Worm (Caenorhabditis elegans): ENCODE data around the gene srx-12.
A peak's percentile ranks its signal among the peaks of the same experiment; 100 is the strongest.

srx-12 gene

DNA sequence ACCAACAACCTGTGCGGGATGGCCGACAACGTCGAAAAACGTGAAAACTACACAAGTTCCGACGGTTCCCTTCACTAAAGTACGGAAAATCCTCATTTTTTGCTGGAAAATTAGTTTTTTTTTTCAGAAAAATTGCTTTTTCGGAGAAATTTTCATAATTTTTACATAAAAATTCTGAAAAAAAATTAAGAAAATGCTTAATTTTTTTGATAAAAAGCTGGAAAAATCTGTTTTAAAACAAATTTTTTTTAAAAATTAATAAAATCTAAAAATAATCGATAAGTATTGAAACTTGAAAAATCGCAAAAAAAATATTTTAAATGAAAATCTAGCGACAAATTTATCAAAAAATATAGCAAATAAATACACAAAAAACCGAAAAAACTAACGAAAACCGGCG lies 40.0 kb upstream of the srx-12 start, which contains the start of gene immp-2:
immp-2 (minus strand) TSS at position 101 of the 400 bp plus-strand sequence.
- no peak for TF ChIP-seq madf-3 (GFP tag; IDR thresholded peaks at IDR 0.05)
- TF ChIP-seq nfya-1 (tag; optimal IDR thresholded peaks at IDR 0.05; ENCODE audit: borderline replicate concordance, insufficient read depth): no peak
- TF ChIP-seq nhr-120 (GFP tag; IDR thresholded peaks at IDR 0.05): no peak
- no peak for TF ChIP-seq T07F8.4 (tag; optimal IDR thresholded peaks at IDR 0.05)
- TF ChIP-seq B0336.3 (GFP tag; IDR thresholded peaks at IDR 0.05): no peak
- TF ChIP-seq F52B5.7 (tag; optimal IDR thresholded peaks at IDR 0.05): no peak
- TF ChIP-seq unc-130 (GFP tag; optimal IDR thresholded peaks at IDR 0.05): no peak
- no peak for TF ChIP-seq ekl-4 (GFP tag; IDR thresholded peaks at IDR 0.05)
- TF ChIP-seq efl-1 (GFP tag; optimal IDR thresholded peaks at IDR 0.05): no peak
- TF ChIP-seq die-1 (tag; optimal IDR thresholded peaks at IDR 0.05): no peak
- TF ChIP-seq lsy-27 (tag; optimal IDR thresholded peaks at IDR 0.05; ENCODE audit: borderline replicate concordance, insufficient read depth): no peak

DNA sequence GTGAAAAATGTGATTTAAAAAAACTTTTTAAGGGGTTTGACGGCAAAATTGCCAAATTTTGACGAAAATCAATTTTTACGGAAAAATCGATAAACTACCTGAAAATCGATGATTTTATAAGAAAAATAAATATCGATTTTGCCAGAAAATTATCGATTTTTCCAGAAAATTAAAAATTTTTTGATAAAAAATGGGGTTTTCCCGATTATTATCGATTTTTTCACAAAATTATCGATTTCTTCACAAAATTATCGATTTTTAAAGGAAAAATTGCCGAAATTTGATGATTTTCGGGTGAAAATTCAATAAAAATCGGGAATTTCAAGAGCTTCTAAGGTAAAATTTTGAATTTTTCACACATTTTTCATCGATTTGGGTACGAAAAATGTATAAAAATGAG lies 39.1 kb upstream of the srx-12 start:
- TF ChIP-seq aptf-3 (GFP tag; IDR thresholded peaks at IDR 0.05) (no peak), F49E8.2 (tag; optimal IDR thresholded peaks at IDR 0.05; ENCODE audit: insufficient read depth) (no peak), hrde-1 (tag; optimal IDR thresholded peaks at IDR 0.05; ENCODE audit: borderline replicate concordance) (no peak), repo-1 (tag; optimal IDR thresholded peaks at IDR 0.05) (no peak), ztf-6 (GFP tag; IDR thresholded peaks at IDR 0.05) (no peak), sptf-2 (GFP tag; optimal IDR thresholded peaks at IDR 0.05) (no peak), mel-28 (tag; optimal IDR thresholded peaks at IDR 0.05; ENCODE audit: borderline replicate concordance) (no peak), ZK185.1 (tag; optimal IDR thresholded peaks at IDR 0.05; ENCODE audit: poor library complexity, severe bottlenecking) (no peak), ceh-40 (GFP tag; IDR thresholded peaks at IDR 0.05) (no peak), attf-5 (GFP tag; optimal IDR thresholded peaks at IDR 0.05) (no peak), mes-4 (tag; optimal IDR thresholded peaks at IDR 0.05) (no peak), Y53G8AR.9 (GFP tag; conservative IDR thresholded peaks at IDR 0.05) (no peak), lin-35 (GFP tag; optimal IDR thresholded peaks at IDR 0.05) (no peak), hlh-26 (GFP tag; conservative IDR thresholded peaks at IDR 0.05) (no peak)

DNA sequence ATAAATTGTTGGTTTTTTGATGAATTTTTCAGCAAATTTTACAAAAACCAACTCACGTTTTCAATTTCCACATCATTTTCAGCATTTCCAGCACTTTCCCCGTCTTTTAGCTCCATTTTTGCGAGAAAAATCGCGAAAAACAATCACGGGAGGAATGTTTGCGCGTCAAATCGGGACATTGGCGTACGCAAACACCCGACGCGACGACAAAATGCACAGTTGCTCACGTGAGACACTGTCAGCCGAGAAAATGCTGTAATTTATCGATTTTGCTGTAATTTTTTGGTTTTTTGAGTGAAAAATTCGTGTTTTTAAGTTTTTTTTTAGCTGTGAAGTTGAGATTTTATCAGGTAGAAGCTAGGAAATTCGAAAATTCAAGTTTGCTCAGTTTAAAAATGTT lies 36.2 kb upstream of the srx-12 start, which contains the start of gene Y55F3AM.9:
Y55F3AM.9 (minus strand) TSS at position 189 of the 400 bp plus-strand sequence.
- TF ChIP-seq let-607 (tag; optimal IDR thresholded peaks at IDR 0.05): no peak
- TF ChIP-seq Y53G8AR.9 (GFP tag; conservative IDR thresholded peaks at IDR 0.05): no peak
- no peak for TF ChIP-seq F39B2.1 (GFP tag; IDR thresholded peaks at IDR 0.05)
- no peak for TF ChIP-seq zfh-2 (GFP tag; conservative IDR thresholded peaks at IDR 0.05)
- TF ChIP-seq hmg-20 (GFP tag; IDR thresholded peaks at IDR 0.05): no peak
- no peak for TF ChIP-seq madf-3 (GFP tag; IDR thresholded peaks at IDR 0.05)
- TF ChIP-seq lin-26 (GFP tag; IDR thresholded peaks at IDR 0.05): no peak
- peak; percentile 68 for TF ChIP-seq mcd-1 (GFP tag; IDR thresholded peaks at IDR 0.05)
- TF ChIP-seq let-526 (GFP tag; IDR thresholded peaks at IDR 0.05): no peak
- peak; percentile 10 for TF ChIP-seq efl-1 (GFP tag; optimal IDR thresholded peaks at IDR 0.05)
- no peak for TF ChIP-seq sptf-2 (GFP tag; optimal IDR thresholded peaks at IDR 0.05)
- no peak for TF ChIP-seq nfya-2 (GFP tag; IDR thresholded peaks at IDR 0.05)
- 0 out of 2 replicates have a peak, but pooled peaks have one; percentile 17 for TF ChIP-seq nfyb-1 (GFP tag; IDR thresholded peaks at IDR 0.05)
- TF ChIP-seq cebp-1 (GFP tag; IDR thresholded peaks at IDR 0.05): no peak
- TF ChIP-seq cebp-1 (tag; optimal IDR thresholded peaks at IDR 0.05): peak; percentile 37
- no peak for TF ChIP-seq ets-4 (GFP tag; optimal IDR thresholded peaks at IDR 0.05)
- no peak for TF ChIP-seq snpc-4 (GFP tag; optimal IDR thresholded peaks at IDR 0.05)
- TF ChIP-seq snpc-4 (tag; optimal IDR thresholded peaks at IDR 0.05): no peak
- TF ChIP-seq attf-6 (GFP tag; IDR thresholded peaks at IDR 0.05): no peak
- peak; percentile 27 for TF ChIP-seq K12H6.12 (tag; optimal IDR thresholded peaks at IDR 0.05)
- peak; percentile 41 for TF ChIP-seq lsl-1 (GFP tag; optimal IDR thresholded peaks at IDR 0.05)
- no peak for TF ChIP-seq F52B5.7 (tag; optimal IDR thresholded peaks at IDR 0.05)
- TF ChIP-seq tbp1 (GFP tag; optimal IDR thresholded peaks at IDR 0.05): peak; percentile 10
- no peak for TF ChIP-seq atf-7 (tag; optimal IDR thresholded peaks at IDR 0.05)
- TF ChIP-seq ztf-26 (tag; optimal IDR thresholded peaks at IDR 0.05): no peak
- peak; percentile 24 for TF ChIP-seq lin-40 (tag; optimal IDR thresholded peaks at IDR 0.05)

Measured in whole organism, young adult.